Worm (Caenorhabditis elegans): Measurements from ENCODE around the gene D2089.8.

ce11 chrII:10708660-10709059 is 46.1 kb upstream of the D2089.8 start, which contains the start of gene bli-1:
- TF ChIP-seq ceh-82 (tag; optimal IDR thresholded peaks at IDR 0.05) = no peak
- TF ChIP-seq nhr-84 (tag; optimal IDR thresholded peaks at IDR 0.05) = no peak
- TF ChIP-seq mdl-1 (tag; optimal IDR thresholded peaks at IDR 0.05) = no peak
- no peak for TF ChIP-seq lin-39 (tag; optimal IDR thresholded peaks at IDR 0.05)
- no peak for TF ChIP-seq sptf-1 (tag; optimal IDR thresholded peaks at IDR 0.05)
- TF ChIP-seq nhr-237 (tag; optimal IDR thresholded peaks at IDR 0.05) = no peak
- TF ChIP-seq rnt-1 (tag; optimal IDR thresholded peaks at IDR 0.05) = no peak
- TF ChIP-seq alr-1 (tag; optimal IDR thresholded peaks at IDR 0.05; ENCODE audit: borderline replicate concordance) = no peak
- TF ChIP-seq nhr-11 (tag; optimal IDR thresholded peaks at IDR 0.05) = no peak
- no peak for TF ChIP-seq snu-23 (GFP tag; optimal IDR thresholded peaks at IDR 0.05)
- TF ChIP-seq unc-62 (GFP tag; optimal IDR thresholded peaks at IDR 0.05) = no peak
- TF ChIP-seq egl-27 (tag; optimal IDR thresholded peaks at IDR 0.05) = no peak

All from whole organism, L1 larva.